Worm (Caenorhabditis elegans) whole organism, midembryonic: Measurements from ENCODE around the gene rig-4.

Experiments
- T22C8.4 ChIP-seq: fragments of 200-800 bp; sonication (Bioruptor generic); IDR thresholded peaks from 2 replicates; pipeline ENCODE4 v1.3.6; 2022; ENCODE audit warnings: missing genetic modification characterization, missing compliant biosample characterization
- cog-1 ChIP-seq: sonication (generic microtip); optimal IDR thresholded peaks from 2 replicates; lab custom pipeline; 2016; ENCODE audit warnings: missing genetic modification characterization, missing compliant biosample characterization
- flt-1 ChIP-seq: fragments of 200-800 bp; sonication (Bioruptor generic); IDR thresholded peaks from 2 replicates; pipeline ENCODE4 v1.3.6; 2022; ENCODE audit warnings: missing genetic modification characterization, missing compliant biosample characterization
- klf-2 ChIP-seq: fragments of 200-800 bp; sonication (Bioruptor generic); conservative IDR thresholded peaks from 2 replicates; pipeline ENCODE4 v1.3.6; 2022; ENCODE audit warnings: missing genetic modification reagents, missing genetic modification characterization, missing compliant biosample characterization
- med-1 ChIP-seq: sonication (generic microtip); optimal IDR thresholded peaks from 2 replicates; lab custom pipeline; 2017; ENCODE audit warnings: missing genetic modification characterization, mild to moderate bottlenecking, missing compliant biosample characterization, antibody characterized with exemption, missing genetic modification reagents; ENCODE audit not compliant: insufficient read depth
- ref-1 ChIP-seq: fragments of 200-800 bp; sonication (Bioruptor generic); conservative IDR thresholded peaks from 2 replicates; pipeline ENCODE4 v1.3.6; 2022; ENCODE audit warnings: missing genetic modification reagents, missing genetic modification characterization, missing compliant biosample characterization
- tab-1 ChIP-seq: fragments of 200-800 bp; sonication (Bioruptor generic); IDR thresholded peaks from 2 replicates; pipeline ENCODE4 v1.3.6; 2022; ENCODE audit warnings: missing genetic modification characterization, missing compliant biosample characterization
- ztf-23 ChIP-seq: fragments of 200-800 bp; sonication (Bioruptor generic); IDR thresholded peaks from 2 replicates; pipeline ENCODE4 v1.3.6; 2022; ENCODE audit warnings: missing genetic modification reagents, missing genetic modification characterization, missing compliant biosample characterization
- ztf-29 ChIP-seq: fragments of 200-800 bp; sonication (Bioruptor generic); IDR thresholded peaks from 2 replicates; pipeline ENCODE4 v1.3.6; 2022; ENCODE audit warnings: missing genetic modification reagents, missing genetic modification characterization, missing compliant biosample characterization

Gene rig-4

ce11 chrIV:7976210-7976609 lies 27.7 kb downstream of the rig-4 start, which contains the start of gene F57H12.6:
Gene F57H12.6 (minus strand): TSS chrIV:7976310.
- TF ChIP-seq T22C8.4 (GFP tag; lab: Robert Waterston, UW) (no peak), klf-2 (GFP tag; lab: Robert Waterston, UW) (no peak), flt-1 (no peak), ztf-29 (GFP tag; lab: Robert Waterston, UW) (no peak)

DNA sequence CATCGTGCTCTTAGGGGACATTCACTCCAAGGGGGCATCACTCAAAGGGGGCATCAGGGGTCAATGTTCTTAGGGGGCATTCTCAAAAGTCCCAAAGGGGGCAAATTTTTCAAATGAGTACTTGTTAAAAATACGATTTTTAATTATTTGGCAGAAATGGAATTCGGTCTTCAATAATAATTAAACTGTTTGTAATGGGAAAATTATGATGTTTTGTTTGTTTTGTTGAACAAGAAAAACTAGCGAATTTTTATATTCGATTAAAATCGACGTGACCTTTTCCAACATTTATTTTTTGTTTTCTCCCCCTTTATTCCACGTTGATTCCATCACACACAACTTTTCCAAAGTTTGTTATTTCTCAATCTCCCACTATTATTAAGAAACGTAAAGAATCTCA lies 36.9 kb downstream of the rig-4 start, which contains the start of gene F57H12.5:
F57H12.5 (plus strand) TSS at position 301 of the 400 bp plus-strand sequence.
- TF ChIP-seq ztf-29 (GFP tag; lab: Robert Waterston, UW): no peak
- TF ChIP-seq cog-1: no peak
- TF ChIP-seq ref-1 (GFP tag; lab: Robert Waterston, UW): no peak
- no peak for TF ChIP-seq T22C8.4 (GFP tag; lab: Robert Waterston, UW)
- no peak for TF ChIP-seq klf-2 (GFP tag; lab: Robert Waterston, UW)
- no peak for TF ChIP-seq tab-1 (GFP tag; lab: Robert Waterston, UW)
- TF ChIP-seq flt-1: no peak
- TF ChIP-seq med-1 (GFP tag; lab: Kevin White, UChicago): no peak
- no peak for TF ChIP-seq ztf-23

- TF ChIP-seq flt-1 (no peak), ref-1 (GFP tag; lab: Robert Waterston, UW) (no peak), med-1 (GFP tag; lab: Kevin White, UChicago) (no peak), tab-1 (GFP tag; lab: Robert Waterston, UW) (no peak), T22C8.4 (GFP tag; lab: Robert Waterston, UW) (no peak), klf-2 (GFP tag; lab: Robert Waterston, UW) (no peak), ztf-23 (no peak), ztf-29 (GFP tag; lab: Robert Waterston, UW) (no peak), cog-1 (no peak)
Observed at ce11 chrIV:7961889-7962342, 42.0 kb downstream of the rig-4 start.

DNA sequence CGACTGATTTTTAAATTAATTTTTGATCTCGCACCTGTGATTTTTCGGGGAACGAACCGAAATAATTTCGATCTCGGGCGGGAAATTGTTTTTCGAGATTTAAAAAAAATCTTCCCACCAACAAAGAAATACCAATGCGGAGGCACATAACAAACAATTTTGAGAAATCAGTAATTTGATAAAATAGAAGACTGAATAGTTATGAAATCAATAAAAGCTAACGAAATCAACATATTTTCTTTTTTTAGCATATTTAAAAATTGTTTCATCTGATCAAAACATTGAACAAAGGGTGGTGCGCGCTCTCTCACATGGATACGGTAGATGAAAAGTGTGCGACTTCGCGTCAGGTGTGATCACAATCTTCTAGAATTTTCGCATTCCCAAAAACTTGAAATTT lies 45.8 kb downstream of the rig-4 start:
- TF ChIP-seq klf-2 (GFP tag; lab: Robert Waterston, UW) (no peak), ref-1 (GFP tag; lab: Robert Waterston, UW) (no peak), T22C8.4 (GFP tag; lab: Robert Waterston, UW) (no peak)

- no peak for TF ChIP-seq tab-1 (GFP tag; lab: Robert Waterston, UW)
- TF ChIP-seq med-1 (GFP tag; lab: Kevin White, UChicago): no peak
- TF ChIP-seq cog-1: no peak
- TF ChIP-seq klf-2 (GFP tag; lab: Robert Waterston, UW): no peak
- TF ChIP-seq T22C8.4 (GFP tag; lab: Robert Waterston, UW): no peak
- TF ChIP-seq ztf-29 (GFP tag; lab: Robert Waterston, UW): no peak
- TF ChIP-seq flt-1: no peak
- no peak for TF ChIP-seq ztf-23
- no peak for TF ChIP-seq ref-1 (GFP tag; lab: Robert Waterston, UW)
Observed at ce11 chrIV:7957504-7957903, 46.4 kb downstream of the rig-4 start, which contains the start of gene frpr-10. Gene frpr-10 (plus strand): TSS chrIV:7957804.

DNA sequence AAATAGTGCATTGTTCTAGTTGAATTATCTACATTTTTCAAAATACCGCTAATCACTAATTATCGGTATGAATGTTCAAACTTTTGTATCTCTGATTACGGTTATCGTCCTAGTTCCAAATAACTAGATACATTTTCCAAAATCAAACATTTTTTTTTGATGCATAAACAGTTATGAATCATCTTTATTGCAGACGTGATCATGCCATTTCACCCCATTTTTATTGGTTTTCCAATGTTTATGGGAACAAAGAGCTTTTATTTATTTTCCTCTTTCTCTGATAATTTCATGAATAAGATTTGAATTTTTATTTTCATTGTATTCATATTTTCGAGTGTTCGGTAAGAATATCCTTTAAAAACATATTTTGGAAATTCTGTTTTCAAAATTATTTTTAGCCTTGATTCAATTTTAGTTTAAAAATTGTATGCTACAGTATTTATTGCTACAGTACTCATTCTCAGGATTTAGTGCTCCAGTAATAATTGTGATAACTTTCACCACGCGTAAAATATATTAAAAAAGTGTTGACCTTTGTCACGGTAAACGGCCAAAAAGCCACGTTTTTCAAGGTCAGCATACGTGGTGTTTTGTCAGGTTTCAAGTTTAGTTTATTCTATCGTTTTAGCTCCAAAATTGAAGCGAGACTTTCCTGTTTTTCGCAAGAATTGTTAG lies 47.1 kb downstream of the rig-4 start, which contains the start of gene csr-1:
csr-1 (plus strand) TSS at position 625 of the 675 bp plus-strand sequence.
- no peak for TF ChIP-seq ref-1 (GFP tag; lab: Robert Waterston, UW)

DNA sequence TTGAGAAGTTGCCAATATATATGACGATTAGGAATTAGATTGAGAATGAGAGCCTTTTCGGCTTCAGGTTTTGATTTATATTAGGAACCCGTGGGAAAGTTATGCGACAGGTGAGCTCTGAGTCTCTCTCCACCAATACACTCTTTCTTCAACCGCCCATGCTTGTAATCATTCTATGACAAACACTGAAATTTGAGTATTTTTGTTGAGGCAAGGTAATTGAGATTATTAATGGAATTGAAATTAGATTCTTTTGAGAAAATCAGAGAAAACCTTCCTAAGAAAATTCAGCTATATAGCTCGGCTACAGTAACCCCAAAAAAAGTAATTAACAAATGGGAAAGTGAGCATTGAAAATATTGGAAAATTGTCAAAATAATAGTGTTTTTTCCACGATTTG lies 48.1 kb downstream of the rig-4 start, which contains the start of gene ceh-19:
ceh-19 (minus strand) TSS at position 101 of the 400 bp plus-strand sequence.
- no peak for TF ChIP-seq ztf-23
- TF ChIP-seq klf-2 (GFP tag; lab: Robert Waterston, UW): no peak
- no peak for TF ChIP-seq T22C8.4 (GFP tag; lab: Robert Waterston, UW)
- TF ChIP-seq cog-1: no peak
- no peak for TF ChIP-seq ref-1 (GFP tag; lab: Robert Waterston, UW)
- TF ChIP-seq ztf-29 (GFP tag; lab: Robert Waterston, UW): no peak
- no peak for TF ChIP-seq flt-1
- no peak for TF ChIP-seq med-1 (GFP tag; lab: Kevin White, UChicago)
- TF ChIP-seq tab-1 (GFP tag; lab: Robert Waterston, UW): no peak

DNA sequence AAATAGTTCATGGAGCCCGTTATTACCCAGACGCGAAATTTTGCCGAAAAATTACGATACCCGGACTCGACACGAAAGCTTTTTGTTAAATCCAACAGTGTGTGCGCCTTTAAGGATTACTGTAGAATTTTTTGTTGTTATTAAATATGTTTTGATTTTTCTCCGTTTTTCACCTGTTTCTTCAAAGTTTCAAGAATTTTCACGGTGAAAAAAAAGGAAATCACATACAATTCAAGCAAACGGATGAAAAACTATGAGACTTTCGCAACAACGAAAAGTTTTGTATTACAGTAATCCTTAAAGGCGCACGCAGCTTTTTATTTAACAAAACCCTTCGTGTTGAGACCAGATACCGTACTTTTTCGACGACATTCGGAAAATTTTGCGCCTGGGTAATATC lies 49.9 kb downstream of the rig-4 start:
- TF ChIP-seq ztf-23 (no peak), ref-1 (GFP tag; lab: Robert Waterston, UW) (no peak), flt-1 (no peak)

ce11 chrIV:7948290-7948689 lies 55.6 kb downstream of the rig-4 start, which contains the start of gene mcm-3AP:
Gene mcm-3AP (plus strand): TSS chrIV:7948672.
- TF ChIP-seq flt-1 (peak; percentile 83), T22C8.4 (GFP tag; lab: Robert Waterston, UW) (peak; percentile 65), klf-2 (GFP tag; lab: Robert Waterston, UW) (peak; percentile 80), tab-1 (GFP tag; lab: Robert Waterston, UW) (0 out of 2 replicates have a peak, but pooled peaks have one; percentile 26), ztf-23 (peak; percentile 84)

- peak; percentile 84 for TF ChIP-seq flt-1
- peak; percentile 47; the same call in 1 of the 2 replicates for TF ChIP-seq T22C8.4 (GFP tag; lab: Robert Waterston, UW)
- TF ChIP-seq tab-1 (GFP tag; lab: Robert Waterston, UW): peak; percentile 37; the same call in 1 of the 2 replicates
- TF ChIP-seq ztf-23: peak; percentile 87
- TF ChIP-seq cog-1: peak; percentile 66
- 0 out of 2 replicates have a peak, but pooled peaks have one; percentile 45 for TF ChIP-seq klf-2 (GFP tag; lab: Robert Waterston, UW)
Observed at ce11 chrIV:7946899-7947499, 56.9 kb downstream of the rig-4 start, which contains the start of gene F20D12.12. Gene F20D12.12 (plus strand): TSS chrIV:7947440.
